Fruit fly (Drosophila melanogaster) whole organism, wandering third instar larva: ENCODE measurements around the gene CG7800.

Experiments used
- CrebA ChIP-seq: fragments of 200-800 bp; sonication (Bioruptor generic); optimal IDR thresholded peaks from 2 replicates; lab custom pipeline; 2016; ENCODE audit warnings: missing biosample characterization, mild to moderate bottlenecking, missing genetic modification characterization, borderline replicate concordance
- Myc ChIP-seq: fragments of >200 bp; optimal IDR thresholded peaks from 2 replicates; lab custom pipeline; 2017
- brk ChIP-seq: fragments of 200-800 bp; sonication (Bioruptor generic); optimal IDR thresholded peaks from 2 replicates; lab custom pipeline; 2016; ENCODE audit warnings: missing biosample characterization, mild to moderate bottlenecking, missing genetic modification characterization
- dsf ChIP-seq: sonication (Bioruptor generic); optimal IDR thresholded peaks from 2 replicates; lab custom pipeline; 2016; ENCODE audit warnings: missing biosample characterization, missing genetic modification characterization, borderline replicate concordance
- jim ChIP-seq: fragments of 175-275, 200-325 bp; sonication (Bioruptor generic); optimal IDR thresholded peaks from 2 replicates; lab custom pipeline; 2016; ENCODE audit warnings: missing biosample characterization, mild to moderate bottlenecking, missing genetic modification characterization
- lola ChIP-seq: fragments of >200 bp; optimal IDR thresholded peaks from 2 replicates; lab custom pipeline; 2017; ENCODE audit warnings: missing biosample characterization, missing genetic modification characterization
- pan ChIP-seq: fragments of >200 bp; optimal IDR thresholded peaks from 2 replicates; lab custom pipeline; 2017
- tai ChIP-seq: sonication (Bioruptor generic); optimal IDR thresholded peaks from 2 replicates; lab custom pipeline; 2016; ENCODE audit warnings: missing biosample characterization, missing genetic modification characterization

DNA sequence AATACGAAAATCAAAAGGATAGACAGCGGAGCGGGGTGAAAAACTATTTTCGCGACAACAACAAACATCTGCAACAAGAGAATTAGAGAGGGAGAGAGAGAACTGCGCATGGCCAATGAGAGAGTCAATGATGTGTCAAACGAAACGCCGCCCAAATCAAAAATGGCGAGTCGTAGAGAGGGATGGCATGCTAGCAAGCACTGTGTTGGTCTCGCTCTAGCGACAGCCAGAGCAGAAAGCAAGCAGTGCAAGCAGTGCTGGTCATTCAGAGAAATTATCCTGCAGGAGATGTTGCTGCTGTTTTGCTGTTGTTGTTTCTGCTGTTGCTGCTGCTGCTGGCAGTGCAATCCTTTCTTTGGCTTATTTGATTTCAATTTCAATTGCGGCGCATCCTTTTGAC lies 26.9 kb upstream of the CG7800 start:
- TF ChIP-seq Myc (lab: Kevin White, UChicago) (no peak), jim (GFP tag; lab: Kevin White, UChicago) (no peak), lola (no peak), tai (GFP tag; lab: Kevin White, UChicago) (no peak), pan (lab: Kevin White, UChicago) (no peak), dsf (GFP tag; lab: Kevin White, UChicago) (no peak), CrebA (no peak), brk (no peak)
